Worm (Caenorhabditis elegans) whole organism, L1 larva: Measurements from ENCODE around the gene str-103.

Experiments
- C04F5.9 ChIP-seq: sonication (generic microtip); optimal IDR thresholded peaks from 2 replicates; lab custom pipeline; 2016; ENCODE audit warnings: missing genetic modification characterization, missing compliant biosample characterization
- C34B4.2 ChIP-seq: sonication (generic microtip); optimal IDR thresholded peaks from 2 replicates; lab custom pipeline; 2017; ENCODE audit warnings: mild to moderate bottlenecking, missing genetic modification characterization, missing compliant biosample characterization
- F16B12.6 ChIP-seq: fragments of 150-350 bp; optimal IDR thresholded peaks from 2 replicates; lab custom pipeline; 2014; ENCODE audit warnings: missing biosample characterization, missing genetic modification characterization
- alr-1 ChIP-seq: fragments of 200-800 bp; sonication (Bioruptor generic); optimal IDR thresholded peaks from 2 replicates; lab custom pipeline; 2018; ENCODE audit warnings: borderline replicate concordance, mild to moderate bottlenecking, missing genetic modification characterization, missing compliant biosample characterization
- aly-2 ChIP-seq: fragments of 150-350 bp; optimal IDR thresholded peaks from 2 replicates; lab custom pipeline; 2014; ENCODE audit warnings: missing biosample characterization, missing genetic modification characterization
- ceh-63 ChIP-seq: fragments of 200-800 bp; sonication (Bioruptor generic); optimal IDR thresholded peaks from 2 replicates; lab custom pipeline; 2018; ENCODE audit warnings: mild to moderate bottlenecking, missing genetic modification characterization, missing compliant biosample characterization
- ceh-8 ChIP-seq: fragments of 200-800 bp; sonication (Bioruptor generic); optimal IDR thresholded peaks from 2 replicates; lab custom pipeline; 2018; ENCODE audit warnings: mild to moderate bottlenecking, missing genetic modification characterization, moderate library complexity, missing compliant biosample characterization
- ces-1 ChIP-seq: fragments of 150-350 bp; optimal IDR thresholded peaks from 2 replicates; lab custom pipeline; 2014; ENCODE audit warnings: missing biosample characterization, missing genetic modification reagents, missing genetic modification characterization
- efl-1 ChIP-seq, 4 experiments: fragments of 150-350 bp; optimal IDR thresholded peaks in 3 of 4; peaks in 1 of 4; 1 replicate in 1 of 4; 2 replicates in 3 of 4; lab custom pipeline; 2014; ENCODE audit warnings: missing biosample characterization in 2 of 4, missing genetic modification characterization in 2 of 4, missing genetic modification reagents in 2 of 4
- elt-2 ChIP-seq: sonication (generic microtip); optimal IDR thresholded peaks from 2 replicates; lab custom pipeline; 2016; ENCODE audit warnings: missing genetic modification characterization, mild to moderate bottlenecking, inconsistent platforms, missing compliant biosample characterization, missing genetic modification reagents
- fkh-4 ChIP-seq: sonication (generic microtip); optimal IDR thresholded peaks from 2 replicates; lab custom pipeline; 2016; ENCODE audit warnings: missing compliant biosample characterization, missing genetic modification characterization, borderline replicate concordance
- hpl-2 ChIP-seq: fragments of 150-350 bp; optimal IDR thresholded peaks from 2 replicates; lab custom pipeline; 2014; ENCODE audit warnings: missing biosample characterization, missing genetic modification reagents, missing genetic modification characterization
- lin-13 ChIP-seq: fragments of 150-350 bp; optimal IDR thresholded peaks from 2 replicates; lab custom pipeline; 2014; ENCODE audit warnings: missing biosample characterization, missing genetic modification reagents, missing genetic modification characterization
- lir-3 ChIP-seq: sonication (generic microtip); optimal IDR thresholded peaks from 2 replicates; lab custom pipeline; 2016; ENCODE audit warnings: mild to moderate bottlenecking, missing genetic modification characterization, moderate library complexity, missing compliant biosample characterization; ENCODE audit not compliant: poor library complexity
- mab-9 ChIP-seq: fragments of 200-800 bp; sonication (Bioruptor generic); IDR thresholded peaks from 2 replicates; pipeline ENCODE4 v1.3.6; 2022; ENCODE audit warnings: missing genetic modification reagents, missing genetic modification characterization, missing compliant biosample characterization
- mef-2 ChIP-seq: fragments of 150-350 bp; optimal IDR thresholded peaks from 2 replicates; lab custom pipeline; 2014; ENCODE audit warnings: missing biosample characterization, missing genetic modification characterization
- nhr-12 ChIP-seq: sonication (generic microtip); optimal IDR thresholded peaks from 2 replicates; lab custom pipeline; 2017; ENCODE audit warnings: missing biosample characterization, missing genetic modification characterization
- nhr-237 ChIP-seq: fragments of 150-350 bp; optimal IDR thresholded peaks from 2 replicates; lab custom pipeline; 2014; ENCODE audit warnings: missing biosample characterization, missing genetic modification characterization
- nhr-47 ChIP-seq: sonication (generic microtip); optimal IDR thresholded peaks from 2 replicates; lab custom pipeline; 2016; ENCODE audit warnings: mild to moderate bottlenecking, missing genetic modification characterization, moderate library complexity, missing compliant biosample characterization
- nhr-77 ChIP-seq: fragments of 150-350 bp; optimal IDR thresholded peaks from 2 replicates; lab custom pipeline; 2014; ENCODE audit warnings: missing biosample characterization, missing genetic modification characterization
- nhr-85 ChIP-seq: sonication (generic microtip); peaks from one replicate; lab custom pipeline; 2016; ENCODE audit warnings: missing genetic modification characterization, inconsistent platforms, missing compliant biosample characterization
- nhr-90 ChIP-seq: sonication (generic microtip); optimal IDR thresholded peaks from 2 replicates; lab custom pipeline; 2016; ENCODE audit warnings: mild to moderate bottlenecking, missing genetic modification characterization, missing compliant biosample characterization; ENCODE audit not compliant: poor library complexity
- pag-3 ChIP-seq: sonication (generic microtip); optimal IDR thresholded peaks from 2 replicates; lab custom pipeline; 2017; ENCODE audit warnings: missing genetic modification characterization, mild to moderate bottlenecking, missing compliant biosample characterization, antibody characterized with exemption, borderline replicate concordance; ENCODE audit not compliant: insufficient read depth
- pax-3 ChIP-seq: fragments of 200-800 bp; sonication (Bioruptor generic); optimal IDR thresholded peaks from 2 replicates; lab custom pipeline; 2018; ENCODE audit warnings: mild to moderate bottlenecking, missing genetic modification characterization, moderate library complexity, missing compliant biosample characterization
- pqm-1 ChIP-seq: sonication (generic microtip); optimal IDR thresholded peaks from 3 replicates; lab custom pipeline; 2017; ENCODE audit warnings: missing biosample characterization, missing genetic modification characterization
- rnt-1 ChIP-seq: sonication (generic microtip); optimal IDR thresholded peaks from 2 replicates; lab custom pipeline; 2016; ENCODE audit warnings: mild to moderate bottlenecking, missing genetic modification characterization, moderate library complexity, missing compliant biosample characterization
- snu-23 ChIP-seq: sonication (generic microtip); optimal IDR thresholded peaks from 2 replicates; lab custom pipeline; 2016; ENCODE audit warnings: missing genetic modification characterization, missing compliant biosample characterization
- sox-4 ChIP-seq: sonication (generic microtip); optimal IDR thresholded peaks from 2 replicates; lab custom pipeline; 2016; ENCODE audit warnings: missing genetic modification characterization, missing compliant biosample characterization
- sptf-1 ChIP-seq: fragments of 150-350 bp; optimal IDR thresholded peaks from 2 replicates; lab custom pipeline; 2014; ENCODE audit warnings: missing biosample characterization, missing genetic modification characterization
- tlp-1 ChIP-seq: fragments of 150-350 bp; optimal IDR thresholded peaks from 2 replicates; lab custom pipeline; 2014; ENCODE audit warnings: missing biosample characterization, missing genetic modification characterization
- unc-30 ChIP-seq: sonication (generic microtip); optimal IDR thresholded peaks from 2 replicates; lab custom pipeline; 2017; ENCODE audit warnings: missing biosample characterization, missing genetic modification characterization
- unc-62 ChIP-seq: fragments of 150-350 bp; optimal IDR thresholded peaks from 2 replicates; lab custom pipeline; 2014; ENCODE audit warnings: missing biosample characterization, missing genetic modification reagents, missing genetic modification characterization
- unc-86 ChIP-seq: sonication (generic microtip); optimal IDR thresholded peaks from 2 replicates; lab custom pipeline; 2016; ENCODE audit warnings: missing genetic modification characterization, missing compliant biosample characterization
- unc-98 ChIP-seq: fragments of 200-800 bp; sonication (Bioruptor generic); IDR thresholded peaks from 2 replicates; pipeline ENCODE4 v1.3.6; 2022; ENCODE audit warnings: missing genetic modification characterization, missing compliant biosample characterization
- zag-1 ChIP-seq: fragments of 150-350 bp; optimal IDR thresholded peaks from 2 replicates; lab custom pipeline; 2014; ENCODE audit warnings: missing biosample characterization, missing genetic modification characterization

The str-103 gene

DNA sequence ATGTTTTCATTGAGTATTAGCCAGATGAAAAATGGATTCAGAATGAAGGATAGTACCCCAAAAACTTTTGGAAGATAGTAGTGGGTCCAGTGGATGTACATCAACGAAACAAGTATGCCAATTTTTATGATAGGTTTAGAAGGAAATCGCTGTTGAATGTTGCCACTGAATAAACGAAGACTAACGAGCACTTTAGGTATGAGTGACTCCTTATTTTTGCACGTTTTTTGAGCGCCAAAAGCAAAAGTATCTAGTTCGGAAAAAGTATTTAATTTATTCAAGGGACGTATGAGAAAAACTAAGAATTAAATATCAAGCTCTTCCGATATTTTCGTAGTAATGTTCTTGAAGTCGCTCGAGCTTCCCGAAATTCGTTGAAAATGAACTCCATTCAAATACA, 44.6 kb downstream of the str-103 start, which contains the start of gene srj-10:
Gene srj-10 (minus strand): TSS at position 101 of the 400 bp plus-strand sequence.
- TF ChIP-seq nhr-90: no peak
- no peak for TF ChIP-seq pax-3 (tag; lab: Kevin White, UChicago)
- no peak for TF ChIP-seq nhr-12
- no peak for TF ChIP-seq sox-4
- TF ChIP-seq unc-30 (tag; lab: Kevin White, UChicago): no peak
- TF ChIP-seq elt-2: no peak
- no peak for TF ChIP-seq hpl-2 (GFP tag; lab: Kevin White, UChicago)
- no peak for TF ChIP-seq mab-9 (GFP tag; lab: Robert Waterston, UW)
- TF ChIP-seq nhr-237 (tag; lab: Kevin White, UChicago): no peak
- no peak for TF ChIP-seq lin-13 (GFP tag; lab: Kevin White, UChicago)
- no peak for TF ChIP-seq tlp-1 (tag; lab: Kevin White, UChicago)
- TF ChIP-seq unc-98 (GFP tag; lab: Robert Waterston, UW): no peak
- TF ChIP-seq ceh-63 (GFP tag; lab: Kevin White, UChicago): no peak
- no peak for TF ChIP-seq fkh-4 (tag; lab: Kevin White, UChicago)
- TF ChIP-seq lir-3 (tag; lab: Kevin White, UChicago): no peak
- TF ChIP-seq pag-3 (tag; lab: Kevin White, UChicago): no peak
- TF ChIP-seq sptf-1 (tag; lab: Kevin White, UChicago): no peak
- TF ChIP-seq C04F5.9 (tag; lab: Kevin White, UChicago): no peak

ce11 chrV:16071167-16071566, 47.3 kb downstream of the str-103 start, which contains the start of gene nhr-176:
Gene nhr-176 (plus strand): TSS chrV:16071325.
- TF ChIP-seq alr-1 (tag; lab: Kevin White, UChicago) (no peak), efl-1 (optimal IDR thresholded peaks at IDR 0.05; lab: Kevin White, UChicago) (no peak), efl-1 (GFP tag; optimal IDR thresholded peaks at IDR 0.05 in 1 of 2; lab: Kevin White, UChicago) (peak in 1 of 2 experiments; percentile 34), mef-2 (no peak), elt-2 (peak; percentile 36)

- TF ChIP-seq F16B12.6 (tag; lab: Kevin White, UChicago): no peak
- no peak for TF ChIP-seq unc-86
- no peak for TF ChIP-seq aly-2 (tag; lab: Kevin White, UChicago)
- no peak for TF ChIP-seq snu-23 (GFP tag; lab: Kevin White, UChicago)
- no peak for TF ChIP-seq unc-62 (GFP tag; lab: Kevin White, UChicago)
- no peak for TF ChIP-seq mab-9 (GFP tag; lab: Robert Waterston, UW)
- TF ChIP-seq nhr-47: no peak
- no peak for TF ChIP-seq nhr-77
- TF ChIP-seq rnt-1 (tag; lab: Kevin White, UChicago): no peak
- no peak for TF ChIP-seq zag-1 (tag; lab: Kevin White, UChicago)
- no peak for TF ChIP-seq ces-1
- TF ChIP-seq ceh-63 (GFP tag; lab: Kevin White, UChicago): no peak
- no peak for TF ChIP-seq C34B4.2 (tag; lab: Kevin White, UChicago)
- no peak for TF ChIP-seq nhr-85 (tag; lab: Kevin White, UChicago)
- no peak for TF ChIP-seq ceh-8 (GFP tag; lab: Kevin White, UChicago)
- TF ChIP-seq sptf-1 (tag; lab: Kevin White, UChicago): no peak
- no peak for TF ChIP-seq pqm-1 (tag; lab: Kevin White, UChicago)
Measured at ce11 chrV:16068938-16069337, 49.6 kb downstream of the str-103 start, which contains the start of gene cyp-35D1. Gene cyp-35D1 (plus strand): TSS chrV:16069238.
